Worm (Caenorhabditis elegans) whole organism, midembryonic: ENCODE measurements around the gene B0228.9.

Experiments used
- T22C8.4 ChIP-seq: fragments of 200-800 bp; sonication (Bioruptor generic); IDR thresholded peaks from 2 replicates; pipeline ENCODE4 v1.3.6; 2022; ENCODE audit warnings: missing genetic modification characterization, missing compliant biosample characterization
- cog-1 ChIP-seq: sonication (generic microtip); optimal IDR thresholded peaks from 2 replicates; lab custom pipeline; 2016; ENCODE audit warnings: missing genetic modification characterization, missing compliant biosample characterization
- flt-1 ChIP-seq: fragments of 200-800 bp; sonication (Bioruptor generic); IDR thresholded peaks from 2 replicates; pipeline ENCODE4 v1.3.6; 2022; ENCODE audit warnings: missing genetic modification characterization, missing compliant biosample characterization
- klf-2 ChIP-seq: fragments of 200-800 bp; sonication (Bioruptor generic); conservative IDR thresholded peaks from 2 replicates; pipeline ENCODE4 v1.3.6; 2022; ENCODE audit warnings: missing genetic modification reagents, missing genetic modification characterization, missing compliant biosample characterization
- med-1 ChIP-seq: sonication (generic microtip); optimal IDR thresholded peaks from 2 replicates; lab custom pipeline; 2017; ENCODE audit warnings: missing genetic modification characterization, mild to moderate bottlenecking, missing compliant biosample characterization, antibody characterized with exemption, missing genetic modification reagents; ENCODE audit not compliant: insufficient read depth
- ref-1 ChIP-seq: fragments of 200-800 bp; sonication (Bioruptor generic); conservative IDR thresholded peaks from 2 replicates; pipeline ENCODE4 v1.3.6; 2022; ENCODE audit warnings: missing genetic modification reagents, missing genetic modification characterization, missing compliant biosample characterization
- tab-1 ChIP-seq: fragments of 200-800 bp; sonication (Bioruptor generic); IDR thresholded peaks from 2 replicates; pipeline ENCODE4 v1.3.6; 2022; ENCODE audit warnings: missing genetic modification characterization, missing compliant biosample characterization
- ztf-23 ChIP-seq: fragments of 200-800 bp; sonication (Bioruptor generic); IDR thresholded peaks from 2 replicates; pipeline ENCODE4 v1.3.6; 2022; ENCODE audit warnings: missing genetic modification reagents, missing genetic modification characterization, missing compliant biosample characterization
- ztf-29 ChIP-seq: fragments of 200-800 bp; sonication (Bioruptor generic); IDR thresholded peaks from 2 replicates; pipeline ENCODE4 v1.3.6; 2022; ENCODE audit warnings: missing genetic modification reagents, missing genetic modification characterization, missing compliant biosample characterization

DNA sequence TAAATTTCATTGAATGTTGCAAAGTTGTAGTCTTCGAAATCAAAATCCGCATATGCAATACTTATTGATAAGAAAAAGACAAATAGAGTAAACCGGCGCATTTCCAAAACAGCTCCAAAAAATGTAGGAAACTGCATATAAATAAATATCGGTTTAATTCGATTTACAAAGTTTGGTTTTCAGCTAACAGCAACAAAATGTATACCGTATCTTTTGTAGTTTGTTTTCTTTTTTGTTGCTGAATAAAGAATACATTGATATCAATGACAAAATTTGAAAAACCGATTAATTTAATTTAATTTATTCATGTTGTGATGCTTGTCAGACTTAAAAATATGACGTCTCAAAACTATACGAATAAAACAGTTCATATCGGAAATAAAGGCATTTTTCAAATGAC, 2.0 kb downstream of the B0228.9 start, which contains the start of gene B0228.8:
- TF ChIP-seq klf-2 (GFP tag; lab: Robert Waterston, UW) (no peak), cog-1 (tag; lab: Kevin White, UChicago) (no peak), ref-1 (GFP tag; lab: Robert Waterston, UW) (no peak), flt-1 (GFP tag; lab: Robert Waterston, UW) (no peak), ztf-23 (GFP tag; lab: Robert Waterston, UW) (no peak), T22C8.4 (no peak), tab-1 (GFP tag; lab: Robert Waterston, UW) (no peak), med-1 (no peak), ztf-29 (GFP tag; lab: Robert Waterston, UW) (no peak)
